Worm (Caenorhabditis elegans): ENCODE measurements around the gene T21B6.3.

DNA sequence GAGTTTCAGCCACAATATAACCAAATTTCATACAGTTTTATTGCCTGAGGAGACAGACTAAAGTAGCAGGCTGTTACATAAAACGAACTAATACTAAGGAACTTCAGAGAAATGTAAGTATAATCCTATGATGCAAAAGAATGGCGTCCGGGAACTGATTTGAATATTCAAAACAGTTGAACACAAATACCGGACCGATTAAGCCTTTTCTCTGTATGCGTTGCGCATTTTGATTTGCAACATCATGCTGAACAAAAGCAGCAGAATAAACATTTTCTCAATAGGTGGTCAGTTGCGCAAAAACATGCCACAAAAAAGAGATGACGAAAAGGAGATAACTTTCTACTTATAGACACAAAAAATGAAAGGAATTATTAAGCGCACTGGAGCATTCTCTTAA, 24.7 kb downstream of the T21B6.3 start:
- TF ChIP-seq sea-1 (GFP tag; conservative IDR thresholded peaks at IDR 0.05) (no peak), ama-1 (optimal IDR thresholded peaks at IDR 0.05) (no peak), hmbx-1 (tag; optimal IDR thresholded peaks at IDR 0.05) (no peak), tbx-37 (GFP tag; conservative IDR thresholded peaks at IDR 0.05) (no peak), tbx-11 (GFP tag; IDR thresholded peaks at IDR 0.05) (no peak), pes-1 (GFP tag; IDR thresholded peaks at IDR 0.05) (no peak), flt-1 (GFP tag; IDR thresholded peaks at IDR 0.05) (no peak), F13C5.2 (tag; optimal IDR thresholded peaks at IDR 0.05) (no peak), hnd-1 (tag; optimal IDR thresholded peaks at IDR 0.05) (no peak), ets-7 (tag; optimal IDR thresholded peaks at IDR 0.05) (no peak)

Measured in whole organism, early embryonic.